Worm (Caenorhabditis elegans) whole organism, L3 larva: ENCODE results near the gene srlf-37.

Source experiments
- ZK546.5 ChIP-seq: sonication (generic microtip); optimal IDR thresholded peaks from 2 replicates; lab custom pipeline; 2017; ENCODE audit warnings: missing biosample characterization, missing genetic modification characterization
- ceh-16 ChIP-seq: sonication (generic microtip); optimal IDR thresholded peaks from 2 replicates; lab custom pipeline; 2017; ENCODE audit warnings: missing biosample characterization, missing genetic modification characterization
- ceh-28 ChIP-seq: fragments of 150-350 bp; optimal IDR thresholded peaks from 2 replicates; lab custom pipeline; 2014; ENCODE audit warnings: missing biosample characterization, missing genetic modification reagents, missing genetic modification characterization
- ceh-82 ChIP-seq: fragments of 150-350 bp; optimal IDR thresholded peaks from 2 replicates; lab custom pipeline; 2014; ENCODE audit warnings: missing biosample characterization, missing genetic modification characterization
- ceh-9 ChIP-seq: sonication (generic microtip); optimal IDR thresholded peaks from 2 replicates; lab custom pipeline; 2018; ENCODE audit warnings: missing biosample characterization, missing genetic modification characterization
- egl-27 ChIP-seq: sonication (generic microtip); optimal IDR thresholded peaks from 4 replicates; lab custom pipeline; 2017; ENCODE audit warnings: missing biosample characterization, missing genetic modification reagents, missing genetic modification characterization
- elt-3 ChIP-seq, 3 experiments: fragments of 150-350 bp in 1 of 3; sonication (generic microtip) in 2 of 3; optimal IDR thresholded peaks; 2 replicates in 2 of 3; 4 replicates in 1 of 3; lab custom pipeline; 2014 to 2017; ENCODE audit warnings: missing biosample characterization in 3 of 3, missing genetic modification characterization in 3 of 3
- eor-1 ChIP-seq, 2 experiments: fragments of 150-350 bp; optimal IDR thresholded peaks; 2 replicates each; lab custom pipeline; 2014 to 2018; ENCODE audit warnings: missing biosample characterization in 2 of 2, missing genetic modification characterization in 2 of 2
- fkh-10 ChIP-seq: sonication (generic microtip); optimal IDR thresholded peaks from 2 replicates; lab custom pipeline; 2017; ENCODE audit warnings: missing biosample characterization, missing genetic modification reagents, missing genetic modification characterization
- fkh-2 ChIP-seq: fragments of 150-350 bp; optimal IDR thresholded peaks from 2 replicates; lab custom pipeline; 2014; ENCODE audit warnings: missing biosample characterization, missing genetic modification reagents, missing genetic modification characterization
- fos-1 ChIP-seq: fragments of 150-350 bp; optimal IDR thresholded peaks from 2 replicates; lab custom pipeline; 2014; ENCODE audit warnings: missing biosample characterization, missing genetic modification characterization
- jun-1 ChIP-seq: fragments of 150-350 bp; optimal IDR thresholded peaks from 2 replicates; lab custom pipeline; 2014; ENCODE audit warnings: missing biosample characterization, missing genetic modification reagents, missing genetic modification characterization
- lin-39 ChIP-seq: fragments of 150-350 bp; optimal IDR thresholded peaks from 2 replicates; lab custom pipeline; 2018; ENCODE audit warnings: missing biosample characterization, missing genetic modification reagents, missing genetic modification characterization
- lsy-12 ChIP-seq: sonication (generic microtip); optimal IDR thresholded peaks from 2 replicates; lab custom pipeline; 2016; ENCODE audit warnings: mild to moderate bottlenecking, missing genetic modification characterization, missing compliant biosample characterization
- mdl-1 ChIP-seq: fragments of 150-350 bp; optimal IDR thresholded peaks from 2 replicates; lab custom pipeline; 2014; ENCODE audit warnings: missing biosample characterization, missing genetic modification characterization
- nfya-1 ChIP-seq: sonication (generic microtip); optimal IDR thresholded peaks from 2 replicates; lab custom pipeline; 2017; ENCODE audit warnings: missing genetic modification characterization, mild to moderate bottlenecking, missing compliant biosample characterization, antibody characterized with exemption, moderate library complexity; ENCODE audit not compliant: insufficient read depth
- nhr-11 ChIP-seq: fragments of 150-350 bp; optimal IDR thresholded peaks from 2 replicates; lab custom pipeline; 2014; ENCODE audit warnings: missing biosample characterization, missing genetic modification characterization
- nhr-12 ChIP-seq: fragments of 150-350 bp; optimal IDR thresholded peaks from 2 replicates; lab custom pipeline; 2014; ENCODE audit warnings: missing biosample characterization, missing genetic modification characterization
- nhr-23 ChIP-seq: fragments of 150-350 bp; optimal IDR thresholded peaks from 2 replicates; lab custom pipeline; 2014; ENCODE audit warnings: missing biosample characterization, missing genetic modification reagents, missing genetic modification characterization
- nhr-237 ChIP-seq: fragments of 150-350 bp; optimal IDR thresholded peaks from 2 replicates; lab custom pipeline; 2014; ENCODE audit warnings: missing biosample characterization, missing genetic modification characterization
- nhr-25 ChIP-seq: sonication (generic microtip); optimal IDR thresholded peaks from 2 replicates; lab custom pipeline; 2017; ENCODE audit warnings: missing biosample characterization, missing genetic modification characterization
- nhr-28 ChIP-seq: fragments of 150-350 bp; optimal IDR thresholded peaks from 2 replicates; lab custom pipeline; 2014; ENCODE audit warnings: missing biosample characterization, missing genetic modification characterization
- nhr-43 ChIP-seq: sonication (generic microtip); optimal IDR thresholded peaks from 2 replicates; lab custom pipeline; 2016; ENCODE audit warnings: mild to moderate bottlenecking, missing genetic modification characterization, missing compliant biosample characterization; ENCODE audit not compliant: poor library complexity, severe bottlenecking
- nhr-67 ChIP-seq: fragments of 150-350 bp; optimal IDR thresholded peaks from 2 replicates; lab custom pipeline; 2014; ENCODE audit warnings: missing biosample characterization, missing genetic modification characterization
- nhr-76 ChIP-seq: fragments of 150-350 bp; sonication (generic microtip); optimal IDR thresholded peaks from 5 replicates; lab custom pipeline; 2014; ENCODE audit warnings: missing biosample characterization, missing genetic modification characterization
- nhr-77 ChIP-seq: fragments of 150-350 bp; optimal IDR thresholded peaks from 2 replicates; lab custom pipeline; 2014; ENCODE audit warnings: missing biosample characterization, missing genetic modification characterization
- pha-4 ChIP-seq: fragments of 150-350 bp; optimal IDR thresholded peaks from 2 replicates; lab custom pipeline; 2014; ENCODE audit warnings: missing biosample characterization, missing genetic modification reagents, missing genetic modification characterization
- sea-2 ChIP-seq: fragments of 150-350 bp; sonication (generic microtip); optimal IDR thresholded peaks from 4 replicates; lab custom pipeline; 2014; ENCODE audit warnings: missing biosample characterization, missing genetic modification reagents, missing genetic modification characterization
- skn-1 ChIP-seq: fragments of 150-350 bp; optimal IDR thresholded peaks from 2 replicates; lab custom pipeline; 2014; ENCODE audit warnings: missing biosample characterization, missing genetic modification characterization
- snpc-4 ChIP-seq: fragments of 150-350 bp; optimal IDR thresholded peaks from 2 replicates; lab custom pipeline; 2014; ENCODE audit warnings: missing biosample characterization, missing genetic modification characterization
- tbx-2 ChIP-seq: sonication (generic microtip); optimal IDR thresholded peaks from 2 replicates; lab custom pipeline; 2016; ENCODE audit warnings: mild to moderate bottlenecking, missing genetic modification characterization, missing compliant biosample characterization
- unc-39 ChIP-seq: sonication (generic microtip); optimal IDR thresholded peaks from 4 replicates; lab custom pipeline; 2017; ENCODE audit warnings: missing biosample characterization, missing genetic modification characterization
- unc-62 ChIP-seq: fragments of 150-350 bp; sonication (generic microtip); optimal IDR thresholded peaks from 4 replicates; lab custom pipeline; 2014; ENCODE audit warnings: missing biosample characterization, missing genetic modification reagents, missing genetic modification characterization
- zag-1 ChIP-seq: fragments of 150-350 bp; optimal IDR thresholded peaks from 2 replicates; lab custom pipeline; 2014; ENCODE audit warnings: missing biosample characterization, missing genetic modification characterization
- ztf-11 ChIP-seq: fragments of 150-350 bp; optimal IDR thresholded peaks from 2 replicates; lab custom pipeline; 2014; ENCODE audit warnings: missing biosample characterization, missing genetic modification characterization
- ztf-4 ChIP-seq: fragments of 150-350 bp; optimal IDR thresholded peaks from 2 replicates; lab custom pipeline; 2014; ENCODE audit warnings: missing biosample characterization, missing genetic modification characterization

The srlf-37 gene

DNA sequence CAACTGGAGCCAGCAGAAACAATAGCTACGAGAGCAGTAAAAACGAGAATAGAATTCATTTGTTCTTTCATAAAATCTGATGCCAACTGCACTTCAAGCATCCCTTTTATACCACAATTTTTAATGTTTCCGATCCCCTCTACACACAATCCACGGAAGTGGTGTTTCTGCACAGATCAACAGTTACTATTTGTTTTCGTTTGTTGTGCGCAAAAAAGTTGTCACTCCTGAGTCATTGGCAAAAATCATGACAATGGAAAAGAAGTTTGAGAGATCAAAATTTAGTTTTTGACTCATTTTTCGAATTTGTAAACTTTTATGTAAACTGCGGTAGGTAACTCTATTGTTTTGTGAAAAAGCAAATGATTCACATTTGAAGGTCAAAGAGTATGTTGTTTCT, at the start of gene srlf-37:
Gene srlf-37, minus strand, starts transcription at position 101 of the 400 bp plus-strand sequence.
- TF ChIP-seq unc-39 (tag; lab: Kevin White, UChicago) (no peak), nhr-23 (tag; lab: Kevin White, UChicago) (no peak), ceh-16 (tag; lab: Kevin White, UChicago) (no peak), nhr-25 (tag; lab: Kevin White, UChicago) (no peak), ceh-9 (tag; lab: Kevin White, UChicago) (no peak), tbx-2 (no peak), nhr-77 (tag; lab: Kevin White, UChicago) (no peak), nhr-28 (no peak), lin-39 (tag; lab: Kevin White, UChicago) (no peak), nhr-237 (tag; lab: Kevin White, UChicago) (no peak), fos-1 (tag; lab: Kevin White, UChicago) (no peak), nfya-1 (tag; lab: Kevin White, UChicago) (no peak), pha-4 (no peak), nhr-11 (no peak), nhr-76 (tag; lab: Kevin White, UChicago) (no peak)

DNA sequence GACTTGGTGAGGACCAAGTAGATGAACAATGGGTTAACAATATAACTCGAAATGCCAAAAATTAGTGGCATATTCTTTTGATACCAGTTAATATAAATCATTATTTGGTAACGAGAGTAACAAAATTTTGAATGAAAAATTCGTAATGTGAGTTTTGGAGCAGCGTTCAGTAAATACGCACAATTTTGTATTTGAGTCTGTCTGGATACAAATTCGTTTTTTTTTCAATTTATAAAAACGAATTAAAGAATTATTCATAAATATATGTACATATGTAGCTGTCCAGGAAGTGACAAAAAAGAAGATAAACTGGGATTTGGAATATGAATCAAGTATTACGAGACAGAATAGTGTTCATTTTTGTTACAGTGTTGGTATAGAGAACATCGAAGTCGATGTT, 48.9 kb upstream of the srlf-37 start, which contains the start of gene srj-5:
Gene srj-5, minus strand, starts transcription at position 101 of the 400 bp plus-strand sequence.
- TF ChIP-seq nhr-23 (tag; lab: Kevin White, UChicago), result no peak
- TF ChIP-seq jun-1 (tag; lab: Kevin White, UChicago), result no peak
- no peak for TF ChIP-seq zag-1 (tag; lab: Kevin White, UChicago)
- no peak for TF ChIP-seq nhr-28
- no peak for TF ChIP-seq elt-3 (tag; optimal IDR thresholded peaks at IDR 0.05; lab: Kevin White, UChicago)
- no peak for TF ChIP-seq ztf-4 (tag; lab: Kevin White, UChicago)
- TF ChIP-seq ZK546.5 (tag; lab: Kevin White, UChicago), result no peak
- no peak for TF ChIP-seq egl-27 (tag; lab: Kevin White, UChicago)
- no peak for TF ChIP-seq ztf-11 (tag; lab: Kevin White, UChicago)
- no peak for TF ChIP-seq unc-39 (tag; lab: Kevin White, UChicago)
- TF ChIP-seq skn-1 (tag; lab: Kevin White, UChicago), result no peak
- TF ChIP-seq nhr-76 (tag; lab: Kevin White, UChicago), result no peak
- no peak for TF ChIP-seq unc-62 (GFP tag; lab: Kevin White, UChicago)
- TF ChIP-seq mdl-1 (tag; lab: Kevin White, UChicago), result no peak
- TF ChIP-seq ceh-28 (tag; lab: Kevin White, UChicago), result no peak
- TF ChIP-seq nhr-43 (tag; lab: Kevin White, UChicago), result no peak
- TF ChIP-seq eor-1 (tag; optimal IDR thresholded peaks at IDR 0.05; lab: Kevin White, UChicago), result no peak
- TF ChIP-seq ceh-16 (tag; lab: Kevin White, UChicago), result no peak
- TF ChIP-seq, all 47 proteins: peak for 0

DNA sequence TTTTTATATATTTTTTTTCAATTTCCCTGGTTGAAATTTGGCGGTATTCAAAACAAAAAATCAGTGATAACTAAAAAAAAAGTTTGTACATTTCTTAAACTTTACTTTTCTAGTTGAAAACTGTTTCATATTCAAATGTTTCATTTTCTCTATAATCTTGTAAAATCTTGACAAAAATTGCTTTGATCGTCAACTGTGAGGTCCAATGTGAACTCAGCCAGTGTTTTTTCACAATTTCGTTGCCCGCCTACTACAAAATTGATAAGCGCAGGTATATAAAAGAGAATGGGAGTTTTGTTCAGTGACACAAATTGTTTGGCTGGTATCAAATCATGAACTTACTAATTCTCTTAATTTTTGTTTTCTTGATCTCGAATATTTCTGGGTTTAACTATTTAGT, 42.9 kb upstream of the srlf-37 start, which contains the start of gene ugt-42:
Gene ugt-42, plus strand, starts transcription at position 301 of the 400 bp plus-strand sequence.
- TF ChIP-seq fkh-10 (no peak), fkh-2 (tag; lab: Kevin White, UChicago) (no peak), ceh-82 (tag; lab: Kevin White, UChicago) (no peak), nhr-76 (tag; lab: Kevin White, UChicago) (no peak), pha-4 (no peak), nhr-23 (tag; lab: Kevin White, UChicago) (no peak), ZK546.5 (tag; lab: Kevin White, UChicago) (no peak), nhr-12 (tag; lab: Kevin White, UChicago) (no peak), sea-2 (GFP tag; lab: Kevin White, UChicago) (no peak), ceh-28 (tag; lab: Kevin White, UChicago) (no peak), skn-1 (tag; lab: Kevin White, UChicago) (no peak)
- TF ChIP-seq, all 47 proteins: peak for 0

DNA sequence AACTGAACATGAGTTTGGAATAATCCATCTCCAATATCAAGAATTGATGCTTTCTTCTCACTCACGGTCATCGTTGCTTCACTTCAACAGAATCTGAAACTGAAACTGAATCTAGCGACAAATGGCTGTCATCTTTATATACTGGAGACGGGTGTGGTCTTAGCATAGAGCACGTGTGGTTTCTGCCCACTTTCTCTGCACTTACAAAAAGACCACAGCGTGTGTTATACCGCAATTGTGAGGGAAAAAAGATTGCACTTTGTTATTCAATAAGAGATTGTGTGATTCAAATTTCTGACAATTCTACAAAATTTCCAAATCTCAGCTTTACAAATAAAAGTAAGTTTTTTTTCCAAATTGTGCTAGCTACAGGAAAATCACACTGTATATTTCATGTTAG, 42.1 kb upstream of the srlf-37 start, which contains the start of gene F48G7.12:
Gene F48G7.12, minus strand, starts transcription at position 101 of the 400 bp plus-strand sequence.
- no peak for TF ChIP-seq nhr-76 (tag; lab: Kevin White, UChicago)
- no peak for TF ChIP-seq ZK546.5 (tag; lab: Kevin White, UChicago)
- no peak for TF ChIP-seq nhr-25 (tag; lab: Kevin White, UChicago)
- no peak for TF ChIP-seq snpc-4 (tag; lab: Kevin White, UChicago)
- no peak for TF ChIP-seq lsy-12
- no peak for TF ChIP-seq nhr-67 (tag; lab: Kevin White, UChicago)
- TF ChIP-seq nhr-11, result no peak
- no peak for TF ChIP-seq ceh-9 (tag; lab: Kevin White, UChicago)
- no peak for TF ChIP-seq nhr-237 (tag; lab: Kevin White, UChicago)
- TF ChIP-seq, all 47 proteins: peak for 0
